Fruit fly (Drosophila melanogaster) S2 (cell line): ENCODE measurements around the gene CG4375.

Source experiments
- CG8478 ChIP-seq: fragments of >200 bp; optimal IDR thresholded peaks from 2 replicates; lab custom pipeline; 2018
- CTCF ChIP-seq, 2 experiments: fragments of >200 bp; optimal IDR thresholded peaks; 2 replicates each; lab custom pipeline; 2018

The CG4375 gene

dm6 chr2L:1026797-1027196 lies at the start of gene CG4375:
Gene CG4375, minus strand, starts transcription at chr2L:1026897.
- TF ChIP-seq CTCF (optimal IDR thresholded peaks at IDR 0.05; lab: Kevin White, UChicago) (no peak), CG8478 (lab: Kevin White, UChicago) (no peak)

dm6 chr2L:1075753-1076152 lies 49.1 kb upstream of the CG4375 start:
- no peak for TF ChIP-seq CTCF (optimal IDR thresholded peaks at IDR 0.05; lab: Kevin White, UChicago)
- no peak for TF ChIP-seq CG8478 (lab: Kevin White, UChicago)

dm6 chr2L:1074180-1074864 lies 47.6 kb upstream of the CG4375 start:
- TF ChIP-seq CTCF (optimal IDR thresholded peaks at IDR 0.05; lab: Kevin White, UChicago) (no peak), CG8478 (lab: Kevin White, UChicago) (no peak)

dm6 chr2L:1073530-1073929 lies 46.8 kb upstream of the CG4375 start:
- TF ChIP-seq CTCF (optimal IDR thresholded peaks at IDR 0.05; lab: Kevin White, UChicago) (no peak), CG8478 (lab: Kevin White, UChicago) (no peak)

- no peak for TF ChIP-seq CTCF (optimal IDR thresholded peaks at IDR 0.05; lab: Kevin White, UChicago)
- TF ChIP-seq CG8478 (lab: Kevin White, UChicago) = no peak
Measured at dm6 chr2L:1072184-1072583, 45.5 kb upstream of the CG4375 start.

- TF ChIP-seq CTCF (optimal IDR thresholded peaks at IDR 0.05; lab: Kevin White, UChicago) (no peak), CG8478 (lab: Kevin White, UChicago) (no peak)
Measured at dm6 chr2L:1070941-1071340, 44.2 kb upstream of the CG4375 start.

dm6 chr2L:1070332-1070731 lies 43.6 kb upstream of the CG4375 start:
- TF ChIP-seq CG8478 (lab: Kevin White, UChicago) = no peak
- TF ChIP-seq CTCF (optimal IDR thresholded peaks at IDR 0.05; lab: Kevin White, UChicago) = no peak

dm6 chr2L:1069475-1069874 lies 42.8 kb upstream of the CG4375 start:
- TF ChIP-seq CTCF (optimal IDR thresholded peaks at IDR 0.05; lab: Kevin White, UChicago) (no peak), CG8478 (lab: Kevin White, UChicago) (no peak)

dm6 chr2L:1068517-1069107 lies 41.9 kb upstream of the CG4375 start:
- no peak for TF ChIP-seq CTCF (optimal IDR thresholded peaks at IDR 0.05; lab: Kevin White, UChicago)
- TF ChIP-seq CG8478 (lab: Kevin White, UChicago) = no peak

dm6 chr2L:1068004-1068403 lies 41.3 kb upstream of the CG4375 start:
- TF ChIP-seq CTCF (optimal IDR thresholded peaks at IDR 0.05; lab: Kevin White, UChicago) (no peak), CG8478 (lab: Kevin White, UChicago) (no peak)

- TF ChIP-seq CG8478 (lab: Kevin White, UChicago) (no peak), CTCF (optimal IDR thresholded peaks at IDR 0.05; lab: Kevin White, UChicago) (no peak)
Measured at dm6 chr2L:1066330-1066729, 39.6 kb upstream of the CG4375 start.

dm6 chr2L:1065038-1065437 lies 38.3 kb upstream of the CG4375 start:
- no peak for TF ChIP-seq CG8478 (lab: Kevin White, UChicago)
- no peak for TF ChIP-seq CTCF (optimal IDR thresholded peaks at IDR 0.05; lab: Kevin White, UChicago)

dm6 chr2L:1064544-1064943 lies 37.8 kb upstream of the CG4375 start:
- no peak for TF ChIP-seq CG8478 (lab: Kevin White, UChicago)
- no peak for TF ChIP-seq CTCF (optimal IDR thresholded peaks at IDR 0.05; lab: Kevin White, UChicago)

- no peak for TF ChIP-seq CTCF (optimal IDR thresholded peaks at IDR 0.05; lab: Kevin White, UChicago)
- TF ChIP-seq CG8478 (lab: Kevin White, UChicago) = no peak
Measured at dm6 chr2L:1063695-1064094, 37.0 kb upstream of the CG4375 start.

dm6 chr2L:1062473-1063363 lies 36.0 kb upstream of the CG4375 start:
- TF ChIP-seq CG8478 (lab: Kevin White, UChicago) (no peak), CTCF (optimal IDR thresholded peaks at IDR 0.05; lab: Kevin White, UChicago) (no peak)
